Worm (Caenorhabditis elegans): ENCODE data around the gene eat-3.

DNA sequence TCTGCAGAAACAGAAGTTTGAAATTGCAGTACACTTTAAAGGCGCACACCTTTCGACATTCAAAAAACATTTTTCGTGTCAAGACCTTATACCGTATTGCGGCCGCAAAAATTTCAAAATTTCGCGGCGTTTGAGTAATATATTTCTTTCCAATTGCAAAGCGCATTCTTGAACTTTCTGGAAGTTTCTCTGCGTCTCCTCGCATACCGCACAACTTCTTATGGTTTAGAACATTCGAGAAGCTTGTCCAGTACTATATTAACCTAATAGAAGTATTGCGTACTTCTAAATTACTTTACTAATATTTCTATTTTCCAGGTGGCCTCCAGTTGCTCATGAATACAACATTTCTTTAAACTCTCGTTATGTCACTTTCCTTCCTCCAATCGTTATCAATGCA, 12.0 kb downstream of the eat-3 start:
- TF ChIP-seq W03F9.2 (tag; optimal IDR thresholded peaks at IDR 0.05) (no peak), dao-5 (tag; optimal IDR thresholded peaks at IDR 0.05) (no peak)
